Fruit fly (Drosophila melanogaster) whole organism, adult: ENCODE measurements around the gene Lrch.

ENCODE experiments used
- CG12768 ChIP-seq: fragments of 200-800 bp; sonication (Bioruptor generic); optimal IDR thresholded peaks from 2 replicates; lab custom pipeline; 2017; ENCODE audit warnings: missing biosample characterization, missing genetic modification characterization, mild to moderate bottlenecking, moderate library complexity, missing genetic modification reagents
- CG1620 ChIP-seq: fragments of 200-800 bp; sonication (Bioruptor generic); optimal IDR thresholded peaks from 2 replicates; lab custom pipeline; 2016; ENCODE audit warnings: missing biosample characterization, missing genetic modification characterization
- CG33017 ChIP-seq: fragments of 200-800 bp; sonication (Bioruptor generic); optimal IDR thresholded peaks from 2 replicates; lab custom pipeline; 2018; ENCODE audit warnings: missing biosample characterization, mild to moderate bottlenecking, missing genetic modification characterization, moderate library complexity
- cic ChIP-seq: fragments of 200-800 bp; sonication (Bioruptor generic); optimal IDR thresholded peaks from 2 replicates; lab custom pipeline; 2017; ENCODE audit warnings: missing biosample characterization, mild to moderate bottlenecking, missing genetic modification characterization, moderate library complexity
- cnc ChIP-seq, 2 experiments: fragments of >200 bp; optimal IDR thresholded peaks; 2 replicates each; lab custom pipeline; 2017
- ovo ChIP-seq: fragments of 200-800 bp; sonication (Bioruptor generic); optimal IDR thresholded peaks from 2 replicates; lab custom pipeline; 2016; ENCODE audit warnings: missing biosample characterization, missing genetic modification characterization
- tj ChIP-seq: fragments of 200-800 bp; sonication (Bioruptor generic); optimal IDR thresholded peaks from 3 replicates; lab custom pipeline; 2017; ENCODE audit warnings: missing biosample characterization, mild to moderate bottlenecking, missing genetic modification characterization, moderate library complexity

dm6 chr2L:17380508-17380907, 3.4 kb downstream of the Lrch start:
- TF ChIP-seq cnc (optimal IDR thresholded peaks at IDR 0.05; lab: Kevin White, UChicago) (no peak), cic (GFP tag; lab: Kevin White, UChicago) (no peak), tj (GFP tag; lab: Kevin White, UChicago) (no peak), CG33017 (no peak), CG1620 (no peak), CG12768 (GFP tag; lab: Kevin White, UChicago) (no peak), ovo (GFP tag; lab: Kevin White, UChicago) (no peak)
